Fruit fly (Drosophila melanogaster) whole organism, embryonic: ENCODE results near the gene Elp4.

ENCODE experiments used
- ATbp ChIP-seq: fragments of 200-800 bp; sonication (Bioruptor generic); optimal IDR thresholded peaks from 2 replicates; lab custom pipeline; 2017; ENCODE audit warnings: missing biosample characterization, mild to moderate bottlenecking, missing genetic modification characterization, missing genetic modification reagents
- B-H2 ChIP-seq: fragments of 200-800 bp; sonication (Bioruptor generic); optimal IDR thresholded peaks from 2 replicates; lab custom pipeline; 2018; ENCODE audit warnings: missing biosample characterization, mild to moderate bottlenecking, missing genetic modification characterization
- CG12155 ChIP-seq: fragments of 200-800 bp; sonication (Bioruptor generic); optimal IDR thresholded peaks from 3 replicates; lab custom pipeline; 2016; ENCODE audit warnings: missing biosample characterization, missing genetic modification characterization
- CG14441 ChIP-seq: fragments of 200-800 bp; sonication (Bioruptor generic); IDR thresholded peaks from 2 replicates; pipeline ENCODE4 v1.3.6; 2022; ENCODE audit warnings: missing biosample characterization, missing genetic modification characterization
- CG14860 ChIP-seq: fragments of 200-800 bp; sonication (Bioruptor generic); IDR thresholded peaks from 3 replicates; pipeline ENCODE4 v1.3.6; 2022; ENCODE audit warnings: missing biosample characterization, missing genetic modification characterization; ENCODE audit not compliant: partially characterized antibody
- CG16813 ChIP-seq: fragments of 200-800 bp; sonication (Bioruptor generic); IDR thresholded peaks from 3 replicates; pipeline ENCODE4 v1.3.6; 2022; ENCODE audit warnings: missing biosample characterization, missing genetic modification characterization; ENCODE audit not compliant: partially characterized antibody
- CG16815 ChIP-seq: fragments of 200-800 bp; sonication (Bioruptor generic); optimal IDR thresholded peaks from 3 replicates; lab custom pipeline; 2017; ENCODE audit warnings: missing biosample characterization, mild to moderate bottlenecking, missing genetic modification characterization
- CG18262 ChIP-seq: fragments of 200-800 bp; optimal IDR thresholded peaks from 3 replicates; lab custom pipeline; 2019; ENCODE audit warnings: missing biosample characterization, mild to moderate bottlenecking, missing genetic modification characterization, moderate library complexity
- CG2712 ChIP-seq: fragments of 200-800 bp; optimal IDR thresholded peaks from 3 replicates; lab custom pipeline; 2019; ENCODE audit warnings: missing biosample characterization, mild to moderate bottlenecking, missing genetic modification characterization, moderate library complexity
- CG31388 ChIP-seq: fragments of 200-800 bp; sonication (Bioruptor generic); optimal IDR thresholded peaks from 2 replicates; lab custom pipeline; 2016; ENCODE audit warnings: missing biosample characterization, missing genetic modification characterization
- CG3163 ChIP-seq: fragments of 200-800 bp; sonication (Bioruptor generic); optimal IDR thresholded peaks from 3 replicates; lab custom pipeline; 2016; ENCODE audit warnings: missing biosample characterization, missing genetic modification characterization
- CG4404 ChIP-seq: fragments of 200-800 bp; sonication (Bioruptor generic); IDR thresholded peaks from 2 replicates; pipeline ENCODE4 v1.3.6; 2022; ENCODE audit warnings: missing biosample characterization, missing genetic modification characterization
- CG4707 ChIP-seq: fragments of 200-800 bp; sonication (Bioruptor generic); optimal IDR thresholded peaks from 2 replicates; lab custom pipeline; 2018; ENCODE audit warnings: missing biosample characterization, mild to moderate bottlenecking, missing genetic modification characterization, moderate library complexity
- CG5953 ChIP-seq: fragments of 200-800 bp; sonication (Bioruptor generic); IDR thresholded peaks from 2 replicates; pipeline ENCODE4 v1.3.6; 2022; ENCODE audit warnings: missing biosample characterization, missing genetic modification characterization
- CG9727 ChIP-seq: fragments of 200-800 bp; sonication (Bioruptor generic); optimal IDR thresholded peaks from 3 replicates; lab custom pipeline; 2017; ENCODE audit warnings: missing biosample characterization, mild to moderate bottlenecking, missing genetic modification characterization
- CkIIα-i1 ChIP-seq: fragments of 200-800 bp; sonication (Bioruptor generic); IDR thresholded peaks from 2 replicates; pipeline ENCODE4 v1.3.6; 2022; ENCODE audit warnings: missing biosample characterization, missing genetic modification characterization
- Ets65A ChIP-seq: fragments of 200-800 bp; sonication (Bioruptor generic); peaks from one replicate; lab custom pipeline; 2016; ENCODE audit warnings: missing biosample characterization, missing genetic modification characterization
- Kr ChIP-seq: fragments of 200-800 bp; sonication (Bioruptor generic); optimal IDR thresholded peaks from 2 replicates; lab custom pipeline; 2017; ENCODE audit warnings: missing biosample characterization, mild to moderate bottlenecking, missing genetic modification characterization
- Mad ChIP-seq: fragments of 200-800 bp; sonication (Bioruptor generic); optimal IDR thresholded peaks from 2 replicates; lab custom pipeline; 2016; ENCODE audit warnings: missing biosample characterization, missing genetic modification characterization
- Oli ChIP-seq: fragments of 200-800 bp; sonication (Bioruptor generic); optimal IDR thresholded peaks from 2 replicates; lab custom pipeline; 2018; ENCODE audit warnings: missing biosample characterization, mild to moderate bottlenecking, missing genetic modification characterization, moderate library complexity
- Scr ChIP-seq: fragments of 200-800 bp; sonication (Bioruptor generic); IDR thresholded peaks from 2 replicates; pipeline ENCODE4 v1.3.6; 2022; ENCODE audit warnings: missing biosample characterization, missing genetic modification characterization; ENCODE audit not compliant: partially characterized antibody
- Spps ChIP-seq: fragments of 200-800 bp; sonication (Bioruptor generic); optimal IDR thresholded peaks from 2 replicates; lab custom pipeline; 2018; ENCODE audit warnings: missing biosample characterization, mild to moderate bottlenecking, missing genetic modification characterization
- Xrp1 ChIP-seq: fragments of 200-800 bp; sonication (Bioruptor generic); IDR thresholded peaks from 2 replicates; pipeline ENCODE4 v1.3.6; 2022; ENCODE audit warnings: missing biosample characterization, missing genetic modification characterization
- ac ChIP-seq: fragments of 200-800 bp; sonication (Bioruptor generic); optimal IDR thresholded peaks from 3 replicates; lab custom pipeline; 2017; ENCODE audit warnings: missing biosample characterization, mild to moderate bottlenecking, missing genetic modification characterization
- ap ChIP-seq: fragments of 200-800 bp; sonication (Bioruptor generic); IDR thresholded peaks from 2 replicates; pipeline ENCODE4 v1.3.6; 2022; ENCODE audit warnings: missing biosample characterization, missing genetic modification characterization
- ara ChIP-seq: fragments of 200-800 bp; sonication (Bioruptor generic); IDR thresholded peaks from 2 replicates; pipeline ENCODE4 v1.3.6; 2022; ENCODE audit warnings: missing biosample characterization, missing genetic modification characterization
- bsh ChIP-seq, 2 experiments: fragments of 200-800 bp; sonication (Bioruptor generic); optimal IDR thresholded peaks; 2 replicates each; lab custom pipeline; 2017 to 2018; ENCODE audit warnings: mild to moderate bottlenecking in 2 of 2, missing biosample characterization in 2 of 2, missing genetic modification characterization in 2 of 2, moderate library complexity in 1 of 2
- caup ChIP-seq: fragments of 200-800 bp; sonication (Bioruptor generic); optimal IDR thresholded peaks from 3 replicates; lab custom pipeline; 2017; ENCODE audit warnings: missing biosample characterization, mild to moderate bottlenecking, missing genetic modification characterization, moderate library complexity; ENCODE audit not compliant: severe bottlenecking
- corto ChIP-seq: fragments of 200-800 bp; sonication (Bioruptor generic); optimal IDR thresholded peaks from 2 replicates; lab custom pipeline; 2016; ENCODE audit warnings: missing biosample characterization, mild to moderate bottlenecking, missing genetic modification characterization, moderate library complexity
- dan ChIP-seq: fragments of 200-800 bp; sonication (Bioruptor generic); IDR thresholded peaks from 2 replicates; pipeline ENCODE4 v1.3.6; 2022; ENCODE audit warnings: missing biosample characterization, missing genetic modification characterization
- dmrt11E ChIP-seq: fragments of 200-800 bp; sonication (Bioruptor generic); optimal IDR thresholded peaks from 3 replicates; lab custom pipeline; 2018; ENCODE audit warnings: missing biosample characterization, mild to moderate bottlenecking, missing genetic modification characterization, moderate library complexity
- dmrt99B ChIP-seq: fragments of 200-800 bp; sonication (Bioruptor generic); optimal IDR thresholded peaks from 2 replicates; lab custom pipeline; 2018; ENCODE audit warnings: missing biosample characterization, mild to moderate bottlenecking, missing genetic modification characterization, moderate library complexity
- fd3F ChIP-seq: fragments of 200-800 bp; sonication (Bioruptor generic); optimal IDR thresholded peaks from 2 replicates; lab custom pipeline; 2018; ENCODE audit warnings: missing biosample characterization, mild to moderate bottlenecking, missing genetic modification characterization, moderate library complexity
- fd96Cb ChIP-seq: fragments of 200-800 bp; sonication (Bioruptor generic); optimal IDR thresholded peaks from 2 replicates; lab custom pipeline; 2018; ENCODE audit warnings: missing biosample characterization, mild to moderate bottlenecking, missing genetic modification characterization, moderate library complexity
- her ChIP-seq: fragments of 200-800 bp; sonication (Bioruptor generic); optimal IDR thresholded peaks from 2 replicates; lab custom pipeline; 2016; ENCODE audit warnings: missing biosample characterization, missing genetic modification characterization
- insv ChIP-seq, 2 experiments: fragments of 200-800 bp; sonication (Bioruptor generic); optimal IDR thresholded peaks; 3 replicates each; lab custom pipeline; 2016 to 2018; ENCODE audit warnings: missing biosample characterization in 2 of 2, missing genetic modification characterization in 2 of 2
- lbe ChIP-seq: fragments of 200-800 bp; sonication (Bioruptor generic); optimal IDR thresholded peaks from 2 replicates; lab custom pipeline; 2016; ENCODE audit warnings: missing biosample characterization, mild to moderate bottlenecking, missing genetic modification characterization
- nerfin-2 ChIP-seq: fragments of 200-800 bp; sonication (Bioruptor generic); IDR thresholded peaks from 2 replicates; pipeline ENCODE4 v1.3.6; 2022; ENCODE audit warnings: missing biosample characterization, missing genetic modification characterization; ENCODE audit not compliant: partially characterized antibody
- nom ChIP-seq: fragments of 200-800 bp; sonication (Bioruptor generic); optimal IDR thresholded peaks from 2 replicates; lab custom pipeline; 2017; ENCODE audit warnings: missing biosample characterization, missing genetic modification characterization, mild to moderate bottlenecking, moderate library complexity, missing genetic modification reagents
- prd ChIP-seq, 3 experiments: fragments of >200 bp in 2 of 3; fragments of 200-800 bp in 1 of 3; sonication (Bioruptor generic) in 1 of 3; optimal IDR thresholded peaks in 2 of 3; IDR thresholded peaks in 1 of 3; 2 replicates in 2 of 3; 3 replicates in 1 of 3; pipeline versions ENCODE4 v1.3.6 to Lab custom; 2017 to 2022; ENCODE audit warnings: missing biosample characterization in 1 of 3, missing genetic modification characterization in 1 of 3
- slbo ChIP-seq: fragments of 200-800 bp; sonication (Bioruptor generic); IDR thresholded peaks from 2 replicates; pipeline ENCODE4 v1.3.6; 2022; ENCODE audit warnings: missing biosample characterization, missing genetic modification characterization
- trem ChIP-seq: fragments of 200-800 bp; optimal IDR thresholded peaks from 3 replicates; lab custom pipeline; 2019; ENCODE audit warnings: missing biosample characterization, mild to moderate bottlenecking, missing genetic modification characterization, moderate library complexity
- unc-4 ChIP-seq: fragments of 200-800 bp; sonication (Bioruptor generic); IDR thresholded peaks from 2 replicates; pipeline ENCODE4 v1.3.6; 2022; ENCODE audit warnings: missing biosample characterization, missing genetic modification characterization; ENCODE audit not compliant: partially characterized antibody
- zfh1 ChIP-seq: fragments of 200-800 bp; sonication (Bioruptor generic); IDR thresholded peaks from 3 replicates; pipeline ENCODE4 v1.3.6; 2022; ENCODE audit warnings: missing biosample characterization, missing genetic modification characterization

Gene Elp4

dm6 chr2L:5491220-5491619 is 32.7 kb upstream of the Elp4 start (continued):
- TF ChIP-seq CG2712 (tag; lab: Kevin White, UChicago) (peak; percentile 48), Kr (GFP tag; lab: Kevin White, UChicago) (no peak), CG18262 (tag; lab: Kevin White, UChicago) (peak; percentile 30), ac (GFP tag; lab: Kevin White, UChicago) (no peak), Mad (no peak), CG4404 (peak; percentile 35; the same call in 1 of the 2 replicates), CG16813 (GFP tag; lab: Robert Waterston, UW) (no peak), ATbp (no peak), dan (peak; percentile 57; the same call in 1 of the 2 replicates), her (GFP tag; lab: Kevin White, UChicago) (no peak), slbo (GFP tag; lab: Robert Waterston, UW) (no peak)
- TF ChIP-seq, all 482 proteins: peak for 63

dm6 chr2L:5492924-5493323 is 31.0 kb upstream of the Elp4 start:
- TF ChIP-seq CG5953 (GFP tag; lab: Robert Waterston, UW) (no peak), ara (peak; percentile 18; the same call in 1 of the 2 replicates), nerfin-2 (no peak), dmrt11E (tag; lab: Kevin White, UChicago) (peak; percentile 3), Oli (tag; lab: Kevin White, UChicago) (no peak), Xrp1 (GFP tag; lab: Robert Waterston, UW) (peak; percentile 26; the same call in 1 of the 2 replicates), CG31388 (GFP tag; lab: Kevin White, UChicago) (no peak), Ets65A (GFP tag; lab: Kevin White, UChicago) (peak; percentile 45), CG12155 (GFP tag; lab: Kevin White, UChicago) (no peak), CG4707 (no peak), unc-4 (GFP tag; lab: Robert Waterston, UW) (no peak), caup (GFP tag; lab: Kevin White, UChicago) (no peak), lbe (GFP tag; lab: Kevin White, UChicago) (peak; percentile 28), CkIIα-i1 (GFP tag; lab: Robert Waterston, UW) (no peak), corto (GFP tag; lab: Kevin White, UChicago) (peak; percentile 21), prd (optimal IDR thresholded peaks at IDR 0.05; lab: Kevin White, UChicago) (no peak), prd (GFP tag; IDR thresholded peaks at IDR 0.05; lab: Robert Waterston, UW) (peak; percentile 53; the same call in 2 of the 3 replicates), fd96Cb (tag; lab: Kevin White, UChicago) (no peak)
- TF ChIP-seq, all 482 proteins: peak for 7

- TF ChIP-seq nom (GFP tag; lab: Kevin White, UChicago): peak; percentile 72
- peak in 1 of 2 experiments; percentile 43 for TF ChIP-seq bsh (GFP tag; optimal IDR thresholded peaks at IDR 0.05; lab: Kevin White, UChicago)
- no peak for TF ChIP-seq trem (tag; lab: Kevin White, UChicago)
- TF ChIP-seq CG16815 (GFP tag; lab: Kevin White, UChicago): no peak
- TF ChIP-seq Ets65A (GFP tag; lab: Kevin White, UChicago): peak; percentile 70
These were observed 30.0 kb upstream of the Elp4 start for dm6 chr2L:5493907-5494404.

dm6 chr2L:5494808-5495356 is 29.1 kb upstream of the Elp4 start:
- TF ChIP-seq insv (GFP tag; optimal IDR thresholded peaks at IDR 0.05; lab: Kevin White, UChicago): no peak
- no peak for TF ChIP-seq CG14441
- no peak for TF ChIP-seq CG3163 (GFP tag; lab: Kevin White, UChicago)
- TF ChIP-seq zfh1 (GFP tag; lab: Robert Waterston, UW): 0 out of 3 replicates have a peak, but pooled peaks have one; percentile 6
- TF ChIP-seq Spps (tag; lab: Kevin White, UChicago): no peak
- TF ChIP-seq B-H2: no peak
- no peak for TF ChIP-seq fd3F (GFP tag; lab: Kevin White, UChicago)
- TF ChIP-seq corto (GFP tag; lab: Kevin White, UChicago): no peak
- no peak for TF ChIP-seq ap (GFP tag; lab: Robert Waterston, UW)
- no peak for TF ChIP-seq Mad
- TF ChIP-seq CG9727 (GFP tag; lab: Kevin White, UChicago): no peak
- TF ChIP-seq CG14860 (GFP tag; lab: Robert Waterston, UW): no peak
- no peak for TF ChIP-seq Scr (GFP tag; lab: Robert Waterston, UW)
- peak; percentile 22 for TF ChIP-seq dmrt99B (tag; lab: Kevin White, UChicago)
